Worm (Caenorhabditis elegans): Measurements from ENCODE around the gene eftu-2.

DNA sequence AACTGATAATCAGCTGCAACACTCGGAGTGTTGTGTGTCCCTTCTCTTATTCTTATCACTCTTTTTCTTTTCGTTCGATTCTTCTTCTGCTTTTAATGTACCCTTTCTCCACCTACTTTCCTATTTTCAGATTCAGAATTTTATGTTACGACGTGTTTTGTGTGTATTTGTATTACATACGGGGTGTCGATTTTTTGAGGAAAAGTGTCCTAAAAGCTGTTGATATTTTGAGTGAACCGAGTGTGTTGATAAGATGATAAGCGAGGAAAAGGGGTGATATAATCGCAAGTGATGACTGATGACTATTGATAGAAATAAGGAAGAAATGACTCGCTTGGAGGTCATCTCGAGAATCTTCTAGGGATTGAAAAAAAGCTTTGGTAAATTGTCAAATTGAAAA, 28.0 kb upstream of the eftu-2 start:
- TF ChIP-seq lin-15B (tag; optimal IDR thresholded peaks at IDR 0.05) (no peak), dmd-6 (GFP tag; IDR thresholded peaks at IDR 0.05) (peak; percentile 45), pqm-1 (tag; optimal IDR thresholded peaks at IDR 0.05) (peak; percentile 97)

Measured in whole organism, L4 larva.